Worm (Caenorhabditis elegans) whole organism, early embryonic: ENCODE data around the gene sre-52.

Experiments used
- B0310.2 ChIP-seq: sonication (generic microtip); optimal IDR thresholded peaks from 2 replicates; lab custom pipeline; 2016; ENCODE audit warnings: mild to moderate bottlenecking, missing genetic modification characterization, missing compliant biosample characterization
- F13C5.2 ChIP-seq: sonication (generic microtip); optimal IDR thresholded peaks from 2 replicates; lab custom pipeline; 2017; ENCODE audit warnings: mild to moderate bottlenecking, missing genetic modification characterization, inconsistent platforms, missing compliant biosample characterization
- aly-1 ChIP-seq: sonication (generic microtip); optimal IDR thresholded peaks from 2 replicates; lab custom pipeline; 2016; ENCODE audit warnings: missing genetic modification characterization, missing compliant biosample characterization
- ama-1 ChIP-seq: fragments of 150-350 bp; optimal IDR thresholded peaks from 2 replicates; lab custom pipeline; 2014
- ceh-13 ChIP-seq: fragments of 200-800 bp; sonication (Bioruptor generic); optimal IDR thresholded peaks from 2 replicates; lab custom pipeline; 2018; ENCODE audit warnings: mild to moderate bottlenecking, missing genetic modification characterization, missing compliant biosample characterization
- ceh-36 ChIP-seq: sonication (generic microtip); optimal IDR thresholded peaks from 2 replicates; lab custom pipeline; 2016; ENCODE audit warnings: missing genetic modification characterization, inconsistent platforms, missing compliant biosample characterization
- ets-7 ChIP-seq: sonication (generic microtip); optimal IDR thresholded peaks from 2 replicates; lab custom pipeline; 2016; ENCODE audit warnings: missing genotype, missing genetic modification characterization, missing compliant biosample characterization
- flt-1 ChIP-seq: fragments of 200-800 bp; sonication (Bioruptor generic); IDR thresholded peaks from 2 replicates; pipeline ENCODE4 v1.3.6; 2022; ENCODE audit warnings: missing genetic modification characterization, missing compliant biosample characterization
- hmbx-1 ChIP-seq: sonication (generic microtip); optimal IDR thresholded peaks from 2 replicates; lab custom pipeline; 2016; ENCODE audit warnings: mild to moderate bottlenecking, missing genetic modification characterization, missing compliant biosample characterization
- hmg-4 ChIP-seq: fragments of 200-800 bp; sonication (Bioruptor generic); optimal IDR thresholded peaks from 2 replicates; lab custom pipeline; 2018; ENCODE audit warnings: mild to moderate bottlenecking, missing genetic modification characterization, missing compliant biosample characterization
- hnd-1 ChIP-seq: sonication (generic microtip); optimal IDR thresholded peaks from 2 replicates; lab custom pipeline; 2016; ENCODE audit warnings: missing genetic modification characterization, missing compliant biosample characterization
- pes-1 ChIP-seq: fragments of 200-800 bp; sonication (Bioruptor generic); IDR thresholded peaks from 2 replicates; pipeline ENCODE4 v1.3.6; 2022; ENCODE audit warnings: missing genetic modification reagents, missing genetic modification characterization, missing compliant biosample characterization
- scrt-1 ChIP-seq: fragments of 200-800 bp; sonication (Bioruptor generic); IDR thresholded peaks from 2 replicates; pipeline ENCODE4 v1.3.6; 2022; ENCODE audit warnings: missing genetic modification characterization, missing compliant biosample characterization
- sea-1 ChIP-seq: fragments of 200-800 bp; sonication (Bioruptor generic); conservative IDR thresholded peaks from 2 replicates; pipeline ENCODE4 v1.3.6; 2022; ENCODE audit warnings: missing genetic modification characterization, missing compliant biosample characterization
- tbx-11 ChIP-seq: fragments of 200-800 bp; sonication (Bioruptor generic); IDR thresholded peaks from 2 replicates; pipeline ENCODE4 v1.3.6; 2022; ENCODE audit warnings: missing genetic modification characterization, missing compliant biosample characterization
- tbx-37 ChIP-seq: fragments of 200-800 bp; sonication (Bioruptor generic); conservative IDR thresholded peaks from 2 replicates; pipeline ENCODE4 v1.3.6; 2022; ENCODE audit warnings: missing genetic modification reagents, missing genetic modification characterization, missing compliant biosample characterization
- tra-4 ChIP-seq: sonication (generic microtip); optimal IDR thresholded peaks from 2 replicates; lab custom pipeline; 2017; ENCODE audit warnings: missing genetic modification characterization, missing compliant biosample characterization

The sre-52 gene

ce11 chrII:12378793-12379192 lies 43.3 kb downstream of the sre-52 start:
- TF ChIP-seq scrt-1 (no peak), hnd-1 (tag; lab: Kevin White, UChicago) (no peak), F13C5.2 (no peak), flt-1 (GFP tag; lab: Robert Waterston, UW) (no peak), aly-1 (tag; lab: Kevin White, UChicago) (no peak), tbx-11 (no peak), B0310.2 (tag; lab: Kevin White, UChicago) (no peak), ets-7 (no peak), hmbx-1 (tag; lab: Kevin White, UChicago) (no peak), sea-1 (GFP tag; lab: Robert Waterston, UW) (no peak), tbx-37 (GFP tag; lab: Robert Waterston, UW) (no peak), ceh-13 (no peak), hmg-4 (GFP tag; lab: Kevin White, UChicago) (no peak), ama-1 (lab: Kevin White, UChicago) (no peak), ceh-36 (tag; lab: Kevin White, UChicago) (no peak)

ce11 chrII:12379430-12379829 lies 43.9 kb downstream of the sre-52 start, which contains the start of gene marc-5:
Gene marc-5, minus strand, starts transcription at chrII:12379530.
- no peak for TF ChIP-seq ceh-36 (tag; lab: Kevin White, UChicago)
- no peak for TF ChIP-seq flt-1 (GFP tag; lab: Robert Waterston, UW)
- no peak for TF ChIP-seq ceh-13
- no peak for TF ChIP-seq tra-4 (tag; lab: Kevin White, UChicago)
- no peak for TF ChIP-seq F13C5.2
- no peak for TF ChIP-seq B0310.2 (tag; lab: Kevin White, UChicago)
- TF ChIP-seq sea-1 (GFP tag; lab: Robert Waterston, UW) = no peak
- no peak for TF ChIP-seq pes-1
- no peak for TF ChIP-seq aly-1 (tag; lab: Kevin White, UChicago)
- TF ChIP-seq tbx-37 (GFP tag; lab: Robert Waterston, UW) = no peak
- TF ChIP-seq ets-7 = no peak
- no peak for TF ChIP-seq ama-1 (lab: Kevin White, UChicago)
- TF ChIP-seq hmbx-1 (tag; lab: Kevin White, UChicago) = no peak
- no peak for TF ChIP-seq scrt-1

DNA sequence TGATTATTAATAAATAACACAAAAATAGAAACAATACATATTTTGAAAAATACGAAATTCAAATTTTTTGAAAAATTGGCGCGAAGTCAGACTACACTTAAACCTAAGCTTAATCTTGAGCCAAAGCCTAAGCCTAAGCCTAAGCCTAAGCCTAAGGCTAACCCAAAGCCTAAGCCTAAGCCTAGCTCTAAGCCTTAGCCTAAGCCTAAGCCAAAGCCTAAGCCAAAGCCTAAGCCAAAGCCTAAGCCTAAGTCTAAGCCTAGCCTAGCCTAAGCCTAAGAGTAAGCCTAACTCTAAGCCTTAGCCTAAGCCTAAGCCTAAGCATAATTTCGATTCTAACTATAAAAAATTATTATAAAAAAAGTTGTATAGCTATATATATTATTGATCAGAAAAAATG lies 45.4 kb downstream of the sre-52 start:
- TF ChIP-seq tbx-37 (GFP tag; lab: Robert Waterston, UW) = no peak
- TF ChIP-seq ceh-36 (tag; lab: Kevin White, UChicago) = peak; percentile 76

DNA sequence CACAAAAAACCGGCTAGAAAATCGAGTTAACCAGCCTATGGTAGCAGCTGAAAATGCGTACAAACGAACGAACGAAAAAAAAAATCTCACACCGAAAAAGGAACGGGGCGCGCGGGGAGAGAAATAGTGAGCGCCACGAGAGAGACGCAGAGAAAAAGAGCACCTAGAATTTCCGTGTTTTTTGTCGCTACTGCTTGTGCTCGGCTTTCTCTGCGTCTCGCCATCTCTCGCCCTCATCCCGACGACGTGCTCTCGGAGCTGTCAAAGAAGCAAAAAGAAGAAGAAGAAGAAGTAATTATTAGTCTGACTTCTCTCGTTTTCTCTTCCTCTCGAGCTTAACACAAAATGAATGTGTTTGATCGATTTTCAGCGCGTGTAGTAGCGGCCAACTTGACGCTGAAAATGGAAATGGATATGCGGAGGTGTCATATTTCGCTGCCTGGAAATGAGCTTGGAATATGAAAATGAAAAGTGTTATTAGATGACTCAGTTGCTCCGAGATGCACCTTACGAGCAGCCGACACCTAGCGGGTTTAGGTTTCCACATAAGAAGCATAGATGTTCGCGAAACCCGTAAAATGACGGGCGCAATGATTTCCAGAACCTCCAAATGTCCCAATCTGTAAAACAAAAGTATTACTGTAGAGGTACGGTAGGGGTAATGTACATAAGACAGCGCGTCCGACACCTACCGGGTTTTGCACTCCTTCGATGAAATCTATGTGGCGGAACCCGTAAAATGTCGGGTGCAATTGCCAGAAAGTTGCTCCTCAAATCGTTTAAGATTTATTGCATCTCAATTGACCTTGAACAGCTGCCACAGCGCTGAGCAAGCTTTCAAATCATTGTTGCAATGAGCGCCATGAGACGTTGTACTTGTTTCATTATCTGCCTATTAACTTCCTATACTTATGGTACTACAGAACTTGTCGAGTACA lies 47.4 kb downstream of the sre-52 start, which contains the start of gene btb-14:
TSS of gene btb-14 (plus strand) at position 839 of the 938 bp plus-strand sequence.
- no peak for TF ChIP-seq B0310.2 (tag; lab: Kevin White, UChicago)
- TF ChIP-seq sea-1 (GFP tag; lab: Robert Waterston, UW) = no peak
- TF ChIP-seq ets-7 = no peak
- no peak for TF ChIP-seq pes-1
- no peak for TF ChIP-seq aly-1 (tag; lab: Kevin White, UChicago)
- no peak for TF ChIP-seq ceh-36 (tag; lab: Kevin White, UChicago)
- TF ChIP-seq ceh-13 = no peak
- TF ChIP-seq tbx-37 (GFP tag; lab: Robert Waterston, UW) = no peak
- TF ChIP-seq hmg-4 (GFP tag; lab: Kevin White, UChicago) = no peak
- TF ChIP-seq tbx-11 = no peak
- no peak for TF ChIP-seq tra-4 (tag; lab: Kevin White, UChicago)
- no peak for TF ChIP-seq ama-1 (lab: Kevin White, UChicago)
- no peak for TF ChIP-seq flt-1 (GFP tag; lab: Robert Waterston, UW)

- TF ChIP-seq hmbx-1 (tag; lab: Kevin White, UChicago) (no peak), B0310.2 (tag; lab: Kevin White, UChicago) (no peak), hnd-1 (tag; lab: Kevin White, UChicago) (no peak), tbx-11 (no peak), pes-1 (no peak), hmg-4 (GFP tag; lab: Kevin White, UChicago) (no peak), F13C5.2 (no peak)
Observed at ce11 chrII:12385815-12386214, 50.3 kb downstream of the sre-52 start.

DNA sequence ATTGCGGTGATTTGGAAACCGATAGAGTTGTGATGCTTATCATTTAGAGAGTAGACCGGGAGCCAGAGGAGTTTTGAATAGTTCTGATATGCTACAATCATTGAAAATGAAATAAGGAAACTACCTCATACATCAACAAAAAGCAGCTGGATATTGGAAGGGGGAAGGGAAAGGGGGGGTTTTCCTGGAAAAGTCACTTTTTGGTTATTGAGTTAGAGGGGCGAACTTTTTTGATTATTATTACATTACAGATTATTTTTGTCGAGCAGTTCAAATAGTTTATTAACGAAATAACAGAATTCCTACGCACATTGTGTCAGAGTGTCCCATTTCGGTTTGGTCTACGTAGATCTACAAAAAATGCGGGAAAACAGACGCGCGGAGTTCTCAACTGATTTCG lies 51.3 kb downstream of the sre-52 start, which contains the start of gene sre-42:
TSS of gene sre-42 (minus strand) at position 101 of the 400 bp plus-strand sequence.
- TF ChIP-seq ceh-36 (tag; lab: Kevin White, UChicago) = no peak
- TF ChIP-seq tra-4 (tag; lab: Kevin White, UChicago) = no peak
- TF ChIP-seq scrt-1 = no peak
- TF ChIP-seq tbx-37 (GFP tag; lab: Robert Waterston, UW) = no peak

DNA sequence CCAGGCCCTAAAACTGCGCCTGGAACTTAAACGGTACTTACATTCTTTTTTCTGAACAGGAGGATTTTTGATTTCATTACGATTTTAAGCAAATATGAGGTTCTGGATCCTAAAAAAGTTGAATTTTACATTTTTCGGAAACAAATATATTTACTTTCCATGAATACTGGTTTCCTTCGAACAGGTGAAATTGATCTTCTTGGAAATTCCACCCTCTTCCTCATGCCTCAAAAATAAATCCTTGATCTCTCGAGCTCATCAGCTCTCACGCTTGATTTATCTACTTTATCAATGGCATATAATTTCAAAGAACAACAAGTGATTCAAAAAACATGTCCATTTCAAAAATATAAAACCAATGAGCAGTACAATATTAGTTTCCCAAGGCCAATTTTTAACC lies 52.0 kb downstream of the sre-52 start:
- TF ChIP-seq hmbx-1 (tag; lab: Kevin White, UChicago) (no peak), hmg-4 (GFP tag; lab: Kevin White, UChicago) (no peak), pes-1 (no peak), aly-1 (tag; lab: Kevin White, UChicago) (no peak), hnd-1 (tag; lab: Kevin White, UChicago) (no peak), ets-7 (no peak), flt-1 (GFP tag; lab: Robert Waterston, UW) (no peak), ceh-13 (no peak), sea-1 (GFP tag; lab: Robert Waterston, UW) (no peak), ceh-36 (tag; lab: Kevin White, UChicago) (no peak), tbx-11 (no peak), ama-1 (lab: Kevin White, UChicago) (no peak), B0310.2 (tag; lab: Kevin White, UChicago) (no peak), scrt-1 (no peak), F13C5.2 (no peak)
